Worm (Caenorhabditis elegans): ENCODE measurements around the gene Y38C1AA.6.

Gene Y38C1AA.6

ce11 chrIV:179700-180099 lies 17.1 kb downstream of the Y38C1AA.6 start:
- TF ChIP-seq ceh-36 (tag; optimal IDR thresholded peaks at IDR 0.05) (no peak), sea-1 (GFP tag; conservative IDR thresholded peaks at IDR 0.05) (no peak), hmbx-1 (tag; optimal IDR thresholded peaks at IDR 0.05) (no peak), flt-1 (GFP tag; IDR thresholded peaks at IDR 0.05) (no peak), pes-1 (GFP tag; IDR thresholded peaks at IDR 0.05) (no peak), tbx-37 (GFP tag; conservative IDR thresholded peaks at IDR 0.05) (no peak), ets-7 (tag; optimal IDR thresholded peaks at IDR 0.05) (no peak), hmg-4 (GFP tag; optimal IDR thresholded peaks at IDR 0.05) (no peak), hnd-1 (tag; optimal IDR thresholded peaks at IDR 0.05) (no peak), F13C5.2 (tag; optimal IDR thresholded peaks at IDR 0.05) (no peak)

- TF ChIP-seq ceh-13 (GFP tag; optimal IDR thresholded peaks at IDR 0.05) (no peak), ama-1 (optimal IDR thresholded peaks at IDR 0.05) (no peak), scrt-1 (GFP tag; IDR thresholded peaks at IDR 0.05) (no peak), pes-1 (GFP tag; IDR thresholded peaks at IDR 0.05) (no peak), B0310.2 (tag; optimal IDR thresholded peaks at IDR 0.05) (no peak), tbx-11 (GFP tag; IDR thresholded peaks at IDR 0.05) (no peak), sea-1 (GFP tag; conservative IDR thresholded peaks at IDR 0.05) (no peak), tra-4 (tag; optimal IDR thresholded peaks at IDR 0.05) (no peak)
Observed at ce11 chrIV:183519-183918, 20.9 kb downstream of the Y38C1AA.6 start.

ce11 chrIV:184184-184583 lies 21.6 kb downstream of the Y38C1AA.6 start, which contains the start of gene pnc-1:
Gene pnc-1, plus strand, starts transcription at chrIV:184484.
- TF ChIP-seq F13C5.2 (tag; optimal IDR thresholded peaks at IDR 0.05), result no peak
- TF ChIP-seq tbx-37 (GFP tag; conservative IDR thresholded peaks at IDR 0.05), result no peak
- no peak for TF ChIP-seq hnd-1 (tag; optimal IDR thresholded peaks at IDR 0.05)
- no peak for TF ChIP-seq ceh-36 (tag; optimal IDR thresholded peaks at IDR 0.05)
- TF ChIP-seq aly-1 (tag; optimal IDR thresholded peaks at IDR 0.05), result no peak
- no peak for TF ChIP-seq scrt-1 (GFP tag; IDR thresholded peaks at IDR 0.05)
- TF ChIP-seq hmbx-1 (tag; optimal IDR thresholded peaks at IDR 0.05), result no peak
- TF ChIP-seq pes-1 (GFP tag; IDR thresholded peaks at IDR 0.05), result no peak
- no peak for TF ChIP-seq ceh-13 (GFP tag; optimal IDR thresholded peaks at IDR 0.05)
- no peak for TF ChIP-seq ets-7 (tag; optimal IDR thresholded peaks at IDR 0.05)
- no peak for TF ChIP-seq tra-4 (tag; optimal IDR thresholded peaks at IDR 0.05)
- no peak for TF ChIP-seq sea-1 (GFP tag; conservative IDR thresholded peaks at IDR 0.05)
- TF ChIP-seq ama-1 (optimal IDR thresholded peaks at IDR 0.05), result no peak
- no peak for TF ChIP-seq hmg-4 (GFP tag; optimal IDR thresholded peaks at IDR 0.05)
- no peak for TF ChIP-seq B0310.2 (tag; optimal IDR thresholded peaks at IDR 0.05)
- no peak for TF ChIP-seq flt-1 (GFP tag; IDR thresholded peaks at IDR 0.05)
- no peak for TF ChIP-seq tbx-11 (GFP tag; IDR thresholded peaks at IDR 0.05)

- no peak for TF ChIP-seq scrt-1 (GFP tag; IDR thresholded peaks at IDR 0.05)
- no peak for TF ChIP-seq hnd-1 (tag; optimal IDR thresholded peaks at IDR 0.05)
- TF ChIP-seq flt-1 (GFP tag; IDR thresholded peaks at IDR 0.05), result no peak
- no peak for TF ChIP-seq B0310.2 (tag; optimal IDR thresholded peaks at IDR 0.05)
- TF ChIP-seq ama-1 (optimal IDR thresholded peaks at IDR 0.05), result no peak
- no peak for TF ChIP-seq pes-1 (GFP tag; IDR thresholded peaks at IDR 0.05)
- no peak for TF ChIP-seq ceh-36 (tag; optimal IDR thresholded peaks at IDR 0.05)
- no peak for TF ChIP-seq tra-4 (tag; optimal IDR thresholded peaks at IDR 0.05)
- no peak for TF ChIP-seq sea-1 (GFP tag; conservative IDR thresholded peaks at IDR 0.05)
- TF ChIP-seq ceh-13 (GFP tag; optimal IDR thresholded peaks at IDR 0.05), result no peak
- no peak for TF ChIP-seq tbx-11 (GFP tag; IDR thresholded peaks at IDR 0.05)
- no peak for TF ChIP-seq aly-1 (tag; optimal IDR thresholded peaks at IDR 0.05)
- TF ChIP-seq hmg-4 (GFP tag; optimal IDR thresholded peaks at IDR 0.05), result no peak
- no peak for TF ChIP-seq hmbx-1 (tag; optimal IDR thresholded peaks at IDR 0.05)
- TF ChIP-seq tbx-37 (GFP tag; conservative IDR thresholded peaks at IDR 0.05), result no peak
- no peak for TF ChIP-seq ets-7 (tag; optimal IDR thresholded peaks at IDR 0.05)
- TF ChIP-seq F13C5.2 (tag; optimal IDR thresholded peaks at IDR 0.05), result no peak
Observed at ce11 chrIV:186110-186509, 23.5 kb downstream of the Y38C1AA.6 start.

ce11 chrIV:187336-187735 lies 24.7 kb downstream of the Y38C1AA.6 start:
- no peak for TF ChIP-seq ama-1 (optimal IDR thresholded peaks at IDR 0.05)
- no peak for TF ChIP-seq flt-1 (GFP tag; IDR thresholded peaks at IDR 0.05)
- no peak for TF ChIP-seq tra-4 (tag; optimal IDR thresholded peaks at IDR 0.05)
- no peak for TF ChIP-seq aly-1 (tag; optimal IDR thresholded peaks at IDR 0.05)
- TF ChIP-seq ceh-13 (GFP tag; optimal IDR thresholded peaks at IDR 0.05), result no peak
- no peak for TF ChIP-seq B0310.2 (tag; optimal IDR thresholded peaks at IDR 0.05)
- TF ChIP-seq hmbx-1 (tag; optimal IDR thresholded peaks at IDR 0.05), result no peak
- no peak for TF ChIP-seq ceh-36 (tag; optimal IDR thresholded peaks at IDR 0.05)
- TF ChIP-seq hmg-4 (GFP tag; optimal IDR thresholded peaks at IDR 0.05), result no peak

ce11 chrIV:189087-189486 lies 26.5 kb downstream of the Y38C1AA.6 start:
- TF ChIP-seq ceh-36 (tag; optimal IDR thresholded peaks at IDR 0.05), result no peak
- TF ChIP-seq tra-4 (tag; optimal IDR thresholded peaks at IDR 0.05), result no peak

ce11 chrIV:192046-192445 lies 29.4 kb downstream of the Y38C1AA.6 start, which contains the start of gene Y38C1AA.12:
Gene Y38C1AA.12, plus strand, starts transcription at chrIV:192256.
- TF ChIP-seq ceh-36 (tag; optimal IDR thresholded peaks at IDR 0.05) (peak; percentile 7), hnd-1 (tag; optimal IDR thresholded peaks at IDR 0.05) (peak; percentile 43), hmg-4 (GFP tag; optimal IDR thresholded peaks at IDR 0.05) (peak; percentile 32), tbx-37 (GFP tag; conservative IDR thresholded peaks at IDR 0.05) (peak; percentile 86), aly-1 (tag; optimal IDR thresholded peaks at IDR 0.05) (no peak), tbx-11 (GFP tag; IDR thresholded peaks at IDR 0.05) (no peak), ama-1 (optimal IDR thresholded peaks at IDR 0.05) (no peak), scrt-1 (GFP tag; IDR thresholded peaks at IDR 0.05) (0 out of 2 replicates have a peak, but pooled peaks have one; percentile 24), flt-1 (GFP tag; IDR thresholded peaks at IDR 0.05) (no peak), ets-7 (tag; optimal IDR thresholded peaks at IDR 0.05) (peak; percentile 9), B0310.2 (tag; optimal IDR thresholded peaks at IDR 0.05) (peak; percentile 30), ceh-13 (GFP tag; optimal IDR thresholded peaks at IDR 0.05) (peak; percentile 26), F13C5.2 (tag; optimal IDR thresholded peaks at IDR 0.05) (peak; percentile 55), hmbx-1 (tag; optimal IDR thresholded peaks at IDR 0.05) (no peak), sea-1 (GFP tag; conservative IDR thresholded peaks at IDR 0.05) (0 out of 2 replicates have a peak, but pooled peaks have one; percentile 14), tra-4 (tag; optimal IDR thresholded peaks at IDR 0.05) (peak; percentile 21), pes-1 (GFP tag; IDR thresholded peaks at IDR 0.05) (peak; percentile 76)
